Fruit fly (Drosophila melanogaster) S2 (cell line): ENCODE results near the gene Miro.

Source experiments
- CG8478 ChIP-seq: fragments of >200 bp; optimal IDR thresholded peaks from 2 replicates; lab custom pipeline; 2018
- CTCF ChIP-seq, 2 experiments: fragments of >200 bp; optimal IDR thresholded peaks; 2 replicates each; lab custom pipeline; 2018

DNA sequence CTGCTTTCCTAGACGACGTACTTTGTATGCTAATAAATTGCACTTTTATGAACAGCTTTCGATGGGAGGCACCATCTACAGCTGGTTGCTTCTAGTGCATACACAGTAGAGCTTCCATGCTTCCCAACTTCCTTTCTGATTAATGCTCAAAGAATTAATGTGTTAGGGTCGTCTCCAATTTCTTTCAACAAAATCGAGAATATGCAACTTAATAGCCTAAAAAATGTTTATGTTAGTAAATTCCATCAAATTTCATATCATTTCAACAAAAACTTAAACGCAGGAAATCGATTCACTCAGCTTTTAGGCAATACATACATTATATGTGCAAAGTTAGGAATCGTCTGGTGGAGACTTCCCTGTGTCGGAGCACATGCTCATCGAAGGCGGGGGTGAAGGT lies 14.5 kb downstream of the Miro start:
- TF ChIP-seq CTCF (optimal IDR thresholded peaks at IDR 0.05; lab: Kevin White, UChicago), result no peak
- no peak for TF ChIP-seq CG8478 (lab: Kevin White, UChicago)
